Worm (Caenorhabditis elegans): ENCODE data around the gene ZK892.5.

DNA sequence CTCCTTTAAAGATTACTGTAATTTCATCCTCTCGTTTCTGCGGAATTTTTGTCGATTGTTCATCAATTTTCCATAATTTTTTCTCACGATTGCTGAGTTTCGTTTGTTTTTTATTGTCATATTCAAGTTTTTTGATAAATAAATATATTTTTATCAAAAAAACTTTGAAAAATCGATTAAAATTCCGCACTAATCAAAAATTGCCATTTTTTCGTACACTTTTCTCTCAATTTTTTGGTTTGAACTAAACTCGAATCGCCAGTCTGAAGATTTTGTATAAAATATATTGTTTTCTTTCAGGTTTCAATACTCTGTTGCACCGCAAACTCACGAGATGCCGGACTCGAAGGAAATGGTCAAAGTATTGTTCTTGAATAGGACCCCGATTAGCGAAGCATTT lies 32.8 kb downstream of the ZK892.5 start, which contains the start of gene ogr-2:
- TF ChIP-seq spr-1 (tag; optimal IDR thresholded peaks at IDR 0.05) = no peak
- no peak for TF ChIP-seq F37D6.2 (tag; optimal IDR thresholded peaks at IDR 0.05)
- no peak for TF ChIP-seq unc-62 (GFP tag; optimal IDR thresholded peaks at IDR 0.05 in 1 of 2)
- TF ChIP-seq unc-62 (tag; optimal IDR thresholded peaks at IDR 0.05) = no peak
- TF ChIP-seq nhr-76 (tag; optimal IDR thresholded peaks at IDR 0.05) = no peak
- no peak for TF ChIP-seq nhr-11 (tag; optimal IDR thresholded peaks at IDR 0.05)
- no peak for TF ChIP-seq lin-13 (GFP tag; optimal IDR thresholded peaks at IDR 0.05)
- no peak for TF ChIP-seq R02D3.7 (tag; optimal IDR thresholded peaks at IDR 0.05)
- no peak for TF ChIP-seq mdt-29 (GFP tag; IDR thresholded peaks at IDR 0.05)
- no peak for TF ChIP-seq mdl-1 (tag; optimal IDR thresholded peaks at IDR 0.05)
- no peak for TF ChIP-seq snpc-1.2 (GFP tag; IDR thresholded peaks at IDR 0.05)
- TF ChIP-seq unc-39 (tag; optimal IDR thresholded peaks at IDR 0.05) = no peak
- no peak for TF ChIP-seq jun-1 (tag; optimal IDR thresholded peaks at IDR 0.05)

Measured in whole organism, L4 larva.